Fruit fly (Drosophila melanogaster): Measurements from ENCODE around the gene CG11714.

The CG11714 gene

dm6 chr3L:11491222-11491873 is 31.2 kb downstream of the CG11714 start (continued):
- TF ChIP-seq z (GFP tag; IDR thresholded peaks at IDR 0.05): peak; percentile 48; the same call in 1 of the 3 replicates
- peak; percentile 57 for TF ChIP-seq CG13624 (GFP tag; optimal IDR thresholded peaks at IDR 0.05)
- TF ChIP-seq Max (GFP tag; optimal IDR thresholded peaks at IDR 0.05): peak; percentile 11
- peak; percentile 25 for TF ChIP-seq zen (tag; optimal IDR thresholded peaks at IDR 0.05)
- no peak for TF ChIP-seq vfl (GFP tag; optimal IDR thresholded peaks at IDR 0.05)
- no peak for TF ChIP-seq stwl (tag; optimal IDR thresholded peaks at IDR 0.05)
- no peak for TF ChIP-seq CG1647 (GFP tag; optimal IDR thresholded peaks at IDR 0.05)
- peak; percentile 52 for TF ChIP-seq corto (GFP tag; optimal IDR thresholded peaks at IDR 0.05)
- TF ChIP-seq CG9932 (GFP tag; IDR thresholded peaks at IDR 0.05): peak; percentile 71
- TF ChIP-seq bcd (GFP tag; optimal IDR thresholded peaks at IDR 0.05): peak; percentile 64
- TF ChIP-seq org-1 (GFP tag; optimal IDR thresholded peaks at IDR 0.05): peak; percentile 32
- TF ChIP-seq nom (GFP tag; optimal IDR thresholded peaks at IDR 0.05): peak; percentile 5
- peak; percentile 1 for TF ChIP-seq CG15696 (tag; optimal IDR thresholded peaks at IDR 0.05)
- TF ChIP-seq CG3163 (GFP tag; optimal IDR thresholded peaks at IDR 0.05): peak; percentile 37
- peak; percentile 7 for TF ChIP-seq en (GFP tag; optimal IDR thresholded peaks at IDR 0.05)
- TF ChIP-seq CG30403 (GFP tag; optimal IDR thresholded peaks at IDR 0.05): peak; percentile 69
- peak; percentile 23 for TF ChIP-seq ERR (GFP tag; optimal IDR thresholded peaks at IDR 0.05)
- no peak for TF ChIP-seq CG1024 (GFP tag; IDR thresholded peaks at IDR 0.05)
- TF ChIP-seq sisA (GFP tag; IDR thresholded peaks at IDR 0.05): peak; percentile 64; the same call in 1 of the 2 replicates
- TF ChIP-seq CG6654 (GFP tag; optimal IDR thresholded peaks at IDR 0.05): peak; percentile 13
- TF ChIP-seq CG13424 (tag; optimal IDR thresholded peaks at IDR 0.05): peak; percentile 68
- TF ChIP-seq gsb (GFP tag; IDR thresholded peaks at IDR 0.05): peak; percentile 65
- TF ChIP-seq CG10959 (GFP tag; IDR thresholded peaks at IDR 0.05): peak; percentile 37; the same call in 1 of the 2 replicates
- no peak for TF ChIP-seq CG3726 (GFP tag; IDR thresholded peaks at IDR 0.05)
- peak; percentile 39; the same call in 1 of the 2 replicates for TF ChIP-seq Nf-YA (GFP tag; IDR thresholded peaks at IDR 0.05)
- no peak for TF ChIP-seq CG30020 (tag; optimal IDR thresholded peaks at IDR 0.05)
- peak in 1 of 3 experiments; percentile 27 for TF ChIP-seq Stat92E (GFP tag; optimal IDR thresholded peaks at IDR 0.05)
- peak; percentile 46; the same call in 1 of the 3 replicates for TF ChIP-seq ase (GFP tag; IDR thresholded peaks at IDR 0.05)
- no peak for TF ChIP-seq Tbp (GFP tag; optimal IDR thresholded peaks at IDR 0.05)
- peak; percentile 74 for TF ChIP-seq CG7839 (tag; optimal IDR thresholded peaks at IDR 0.05)
- TF ChIP-seq CG2678 (tag; optimal IDR thresholded peaks at IDR 0.05): peak; percentile 78
- peak; percentile 60 for TF ChIP-seq Blimp-1 (GFP tag; optimal IDR thresholded peaks at IDR 0.05)
- TF ChIP-seq ftz-f1 (GFP tag; optimal IDR thresholded peaks at IDR 0.05): peak; percentile 39
- no peak for TF ChIP-seq kni (GFP tag; optimal IDR thresholded peaks at IDR 0.05)
- no peak for TF ChIP-seq Scr (GFP tag; IDR thresholded peaks at IDR 0.05; ENCODE audit: partially characterized antibody)
- TF ChIP-seq NFAT (GFP tag; IDR thresholded peaks at IDR 0.05): no peak
- TF ChIP-seq CG8290 (GFP tag; optimal IDR thresholded peaks at IDR 0.05): no peak
- peak in 1 of 2 experiments; percentile 83 for TF ChIP-seq CG8290 (tag; optimal IDR thresholded peaks at IDR 0.05)
- TF ChIP-seq CG4424 (GFP tag; optimal IDR thresholded peaks at IDR 0.05): peak; percentile 34
- TF ChIP-seq CG14965 (GFP tag; optimal IDR thresholded peaks at IDR 0.05; ENCODE audit: borderline replicate concordance): no peak
- TF ChIP-seq Ada2b (GFP tag; IDR thresholded peaks at IDR 0.05): peak; percentile 73
- no peak for TF ChIP-seq hth (optimal IDR thresholded peaks at IDR 0.05)
- peak; percentile 42; the same call in 1 of the 3 replicates for TF ChIP-seq CG7357 (GFP tag; IDR thresholded peaks at IDR 0.05)
- TF ChIP-seq pzg (GFP tag; optimal IDR thresholded peaks at IDR 0.05): no peak
- peak in 1 of 3 experiments; percentile 18 for TF ChIP-seq lola (GFP tag; optimal IDR thresholded peaks at IDR 0.05)
- TF ChIP-seq amos (GFP tag; IDR thresholded peaks at IDR 0.05; ENCODE audit: partially characterized antibody): no peak
- TF ChIP-seq CG12391 (tag; optimal IDR thresholded peaks at IDR 0.05): peak; percentile 54
- TF ChIP-seq CG8089 (GFP tag; optimal IDR thresholded peaks at IDR 0.05): no peak
- no peak for TF ChIP-seq CG14860 (GFP tag; IDR thresholded peaks at IDR 0.05; ENCODE audit: partially characterized antibody)
